Fruit fly (Drosophila melanogaster): ENCODE data around the gene CG10621.

DNA sequence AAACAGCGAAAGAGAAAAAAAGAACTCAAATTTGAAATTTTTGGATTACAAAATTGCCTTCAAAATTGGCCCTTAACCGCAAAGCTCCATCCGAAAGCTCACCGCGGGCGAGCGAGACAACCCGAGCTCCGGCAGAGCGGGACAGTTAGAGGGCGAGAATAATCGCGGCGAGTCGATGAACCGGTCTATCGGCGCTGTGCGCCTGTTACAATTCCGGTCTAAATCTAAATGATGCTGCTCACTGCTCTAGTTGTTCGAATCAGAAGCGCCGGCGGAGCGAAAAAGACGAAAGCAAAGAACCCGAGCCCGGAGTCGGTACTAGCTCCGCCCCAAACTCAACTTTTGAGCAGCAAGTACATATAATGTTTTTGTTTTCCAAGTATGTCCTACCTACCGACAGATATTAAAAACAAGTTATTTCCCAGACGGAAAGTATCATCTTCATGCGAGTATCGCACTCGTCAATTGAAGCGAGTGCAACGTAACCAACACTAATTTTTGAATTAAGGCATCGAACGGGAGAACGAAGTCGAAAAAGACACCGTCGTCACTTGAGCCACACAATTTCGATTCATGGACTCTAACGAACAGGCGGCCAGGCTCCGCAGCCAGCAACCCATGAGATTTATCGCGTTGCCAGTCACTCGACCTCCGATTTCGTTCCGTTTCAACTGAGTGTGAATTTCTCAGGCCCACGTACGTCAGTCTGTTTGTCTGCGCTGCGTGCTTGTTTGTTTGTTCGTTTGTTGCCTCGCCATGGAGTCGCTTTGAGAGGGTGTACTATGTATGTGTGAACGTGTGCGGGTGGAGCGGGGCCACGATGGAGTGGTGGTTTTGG, 9.8 kb downstream of the CG10621 start:
- TF ChIP-seq CG16779 (tag; optimal IDR thresholded peaks at IDR 0.05), result peak; percentile 29
- TF ChIP-seq CG4318 (GFP tag; optimal IDR thresholded peaks at IDR 0.05), result no peak
- TF ChIP-seq CG6792 (GFP tag; optimal IDR thresholded peaks at IDR 0.05), result no peak
- no peak for TF ChIP-seq CG9139 (GFP tag; optimal IDR thresholded peaks at IDR 0.05)
- TF ChIP-seq CG31627 (GFP tag; optimal IDR thresholded peaks at IDR 0.05), result no peak
- TF ChIP-seq Met (GFP tag; optimal IDR thresholded peaks at IDR 0.05), result no peak
- TF ChIP-seq eg (GFP tag; IDR thresholded peaks at IDR 0.05), result no peak
- TF ChIP-seq CG8119 (GFP tag; IDR thresholded peaks at IDR 0.05), result no peak
- no peak for TF ChIP-seq Gug (GFP tag; IDR thresholded peaks at IDR 0.05)
- TF ChIP-seq CG34406 (GFP tag; optimal IDR thresholded peaks at IDR 0.05), result no peak
- no peak for TF ChIP-seq CG15336 (GFP tag; IDR thresholded peaks at IDR 0.05)
- peak; percentile 41 for TF ChIP-seq CG6854 (GFP tag; optimal IDR thresholded peaks at IDR 0.05)
